Fruit fly (Drosophila melanogaster) whole organism, embryonic: Measurements from ENCODE around the gene CG6739.

Source experiments
- Asciz ChIP-seq: fragments of 200-800 bp; sonication (Bioruptor generic); optimal IDR thresholded peaks from 2 replicates; lab custom pipeline; 2017; ENCODE audit warnings: missing biosample characterization, mild to moderate bottlenecking, missing genetic modification characterization, missing genetic modification reagents
- Atf3 ChIP-seq: fragments of 200-800 bp; sonication (Bioruptor generic); optimal IDR thresholded peaks from 3 replicates; lab custom pipeline; 2016; ENCODE audit warnings: missing biosample characterization, missing genetic modification characterization
- CG10366 ChIP-seq: fragments of 200-800 bp; sonication (Bioruptor generic); IDR thresholded peaks from 2 replicates; pipeline ENCODE4 v1.3.6; 2022; ENCODE audit warnings: missing biosample characterization, missing genetic modification characterization
- CG11093 ChIP-seq: fragments of 200-800 bp; sonication (Bioruptor generic); IDR thresholded peaks from 3 replicates; pipeline ENCODE4 v1.3.6; 2022; ENCODE audit warnings: missing biosample characterization, missing genetic modification characterization
- CG12155 ChIP-seq: fragments of 200-800 bp; sonication (Bioruptor generic); optimal IDR thresholded peaks from 3 replicates; lab custom pipeline; 2016; ENCODE audit warnings: missing biosample characterization, missing genetic modification characterization
- CG12219 ChIP-seq: fragments of 200-800 bp; sonication (Bioruptor generic); optimal IDR thresholded peaks from 3 replicates; lab custom pipeline; 2018; ENCODE audit warnings: missing biosample characterization, mild to moderate bottlenecking, missing genetic modification characterization
- CG12391 ChIP-seq: fragments of 200-800 bp; sonication (Bioruptor generic); optimal IDR thresholded peaks from 3 replicates; lab custom pipeline; 2018; ENCODE audit warnings: missing biosample characterization, mild to moderate bottlenecking, missing genetic modification characterization, moderate library complexity
- CG13424 ChIP-seq: fragments of 200-800 bp; sonication (Bioruptor generic); optimal IDR thresholded peaks from 2 replicates; lab custom pipeline; 2019; ENCODE audit warnings: missing biosample characterization, mild to moderate bottlenecking, missing genetic modification characterization, moderate library complexity
- CG15011 ChIP-seq: fragments of 200-800 bp; sonication (Bioruptor generic); optimal IDR thresholded peaks from 3 replicates; lab custom pipeline; 2018; ENCODE audit warnings: missing biosample characterization, mild to moderate bottlenecking, missing genetic modification characterization
- CG15269 ChIP-seq: fragments of 200-800 bp; sonication (Bioruptor generic); optimal IDR thresholded peaks from 2 replicates; lab custom pipeline; 2018; ENCODE audit warnings: missing biosample characterization, mild to moderate bottlenecking, missing genetic modification characterization, moderate library complexity
- CG1529 ChIP-seq: fragments of 200-800 bp; sonication (Bioruptor generic); optimal IDR thresholded peaks from 3 replicates; lab custom pipeline; 2018; ENCODE audit warnings: missing biosample characterization, missing genetic modification characterization
- CG15514 ChIP-seq: fragments of 200-800 bp; sonication (Bioruptor generic); optimal IDR thresholded peaks from 3 replicates; lab custom pipeline; 2017; ENCODE audit warnings: missing biosample characterization, missing genetic modification characterization, mild to moderate bottlenecking, moderate library complexity, missing genetic modification reagents
- CG2202 ChIP-seq: fragments of 200-800 bp; sonication (Bioruptor generic); optimal IDR thresholded peaks from 2 replicates; lab custom pipeline; 2018; ENCODE audit warnings: missing biosample characterization, mild to moderate bottlenecking, missing genetic modification characterization
- CG2875 ChIP-seq: fragments of 200-800 bp; sonication (Bioruptor generic); optimal IDR thresholded peaks from 2 replicates; lab custom pipeline; 2017; ENCODE audit warnings: missing biosample characterization, mild to moderate bottlenecking, missing genetic modification characterization, missing genetic modification reagents
- CG30020 ChIP-seq: fragments of 200-800 bp; optimal IDR thresholded peaks from 2 replicates; lab custom pipeline; 2019; ENCODE audit warnings: missing biosample characterization, mild to moderate bottlenecking, missing genetic modification characterization, moderate library complexity
- CG33557 ChIP-seq: fragments of 200-800 bp; sonication (Bioruptor generic); optimal IDR thresholded peaks from 2 replicates; lab custom pipeline; 2019; ENCODE audit warnings: missing biosample characterization, mild to moderate bottlenecking, missing genetic modification characterization, moderate library complexity
- CG34422 ChIP-seq: fragments of 200-800 bp; sonication (Bioruptor generic); IDR thresholded peaks from 3 replicates; pipeline ENCODE4 v1.3.6; 2022; ENCODE audit warnings: missing biosample characterization, missing genetic modification characterization
- CG4328 ChIP-seq: fragments of 200-800 bp; sonication (Bioruptor generic); optimal IDR thresholded peaks from 3 replicates; lab custom pipeline; 2017; ENCODE audit warnings: missing biosample characterization, missing genetic modification reagents, missing genetic modification characterization
- CG4424 ChIP-seq: fragments of 200-800 bp; sonication (Bioruptor generic); optimal IDR thresholded peaks from 3 replicates; lab custom pipeline; 2016; ENCODE audit warnings: missing biosample characterization, missing genetic modification characterization
- CG8944 ChIP-seq: fragments of 200-800 bp; sonication (Bioruptor generic); optimal IDR thresholded peaks from 3 replicates; lab custom pipeline; 2016; ENCODE audit warnings: missing biosample characterization, missing genetic modification characterization
- CG9727 ChIP-seq: fragments of 200-800 bp; sonication (Bioruptor generic); optimal IDR thresholded peaks from 3 replicates; lab custom pipeline; 2017; ENCODE audit warnings: missing biosample characterization, mild to moderate bottlenecking, missing genetic modification characterization
- CoRest ChIP-seq: fragments of 200-800 bp; sonication (Bioruptor generic); optimal IDR thresholded peaks from 3 replicates; lab custom pipeline; 2018; ENCODE audit warnings: missing biosample characterization, mild to moderate bottlenecking, missing genetic modification characterization, moderate library complexity
- D19B ChIP-seq: fragments of 200-800 bp; sonication (Bioruptor generic); optimal IDR thresholded peaks from 2 replicates; lab custom pipeline; 2017; ENCODE audit warnings: missing biosample characterization, mild to moderate bottlenecking, missing genetic modification characterization
- Dek ChIP-seq: fragments of 200-800 bp; sonication (Bioruptor generic); optimal IDR thresholded peaks from 3 replicates; lab custom pipeline; 2019; ENCODE audit warnings: missing biosample characterization, mild to moderate bottlenecking, missing genetic modification characterization, moderate library complexity
- Eip74EF ChIP-seq, 2 experiments: fragments of 200-800 bp in 1 of 2; fragments of >200 bp in 1 of 2; sonication (Bioruptor generic) in 1 of 2; optimal IDR thresholded peaks; 2 replicates each; lab custom pipeline; 2017 to 2019; ENCODE audit warnings: missing biosample characterization in 2 of 2, missing genetic modification characterization in 2 of 2, mild to moderate bottlenecking in 1 of 2, moderate library complexity in 1 of 2
- Fer3 ChIP-seq: fragments of 200-800 bp; sonication (Bioruptor generic); optimal IDR thresholded peaks from 2 replicates; lab custom pipeline; 2018; ENCODE audit warnings: missing biosample characterization, mild to moderate bottlenecking, missing genetic modification characterization, moderate library complexity
- GATAe ChIP-seq: fragments of 200-800 bp; sonication (Bioruptor generic); conservative IDR thresholded peaks from 2 replicates; pipeline ENCODE4 v1.3.6; 2022; ENCODE audit warnings: missing biosample characterization, missing genetic modification characterization
- HLH3B ChIP-seq: fragments of 200-800 bp; sonication (Bioruptor generic); IDR thresholded peaks from 2 replicates; pipeline ENCODE4 v1.3.6; 2022; ENCODE audit warnings: missing biosample characterization, missing genetic modification characterization
- HmgD ChIP-seq: fragments of 200-800 bp; sonication (Bioruptor generic); optimal IDR thresholded peaks from 3 replicates; lab custom pipeline; 2016; ENCODE audit warnings: missing biosample characterization, missing genetic modification characterization
- Kr ChIP-seq: fragments of 200-800 bp; sonication (Bioruptor generic); optimal IDR thresholded peaks from 2 replicates; lab custom pipeline; 2017; ENCODE audit warnings: missing biosample characterization, mild to moderate bottlenecking, missing genetic modification characterization
- Lhr ChIP-seq: fragments of 200-800 bp; sonication (Bioruptor generic); optimal IDR thresholded peaks from 3 replicates; lab custom pipeline; 2017; ENCODE audit warnings: mild to moderate bottlenecking, missing biosample characterization, missing genetic modification reagents, missing genetic modification characterization
- Oli ChIP-seq: fragments of 200-800 bp; sonication (Bioruptor generic); optimal IDR thresholded peaks from 2 replicates; lab custom pipeline; 2018; ENCODE audit warnings: missing biosample characterization, mild to moderate bottlenecking, missing genetic modification characterization, moderate library complexity
- Trl ChIP-seq, 3 experiments: fragments of >200 bp in 2 of 3; fragments of 200-800 bp in 1 of 3; sonication (Bioruptor generic) in 1 of 3; optimal IDR thresholded peaks; 2 replicates in 1 of 3; 3 replicates in 2 of 3; lab custom pipeline; 2016 to 2017; ENCODE audit warnings: missing biosample characterization in 1 of 3, missing genetic modification characterization in 1 of 3
- al ChIP-seq: fragments of 200-800 bp; sonication (Bioruptor generic); IDR thresholded peaks from 2 replicates; pipeline ENCODE4 v1.3.6; 2022; ENCODE audit warnings: missing biosample characterization, missing genetic modification characterization
- ap ChIP-seq: fragments of 200-800 bp; sonication (Bioruptor generic); IDR thresholded peaks from 2 replicates; pipeline ENCODE4 v1.3.6; 2022; ENCODE audit warnings: missing biosample characterization, missing genetic modification characterization
- bbx ChIP-seq: fragments of 200-800 bp; sonication (Bioruptor generic); IDR thresholded peaks from 2 replicates; pipeline ENCODE4 v1.3.6; 2022; ENCODE audit warnings: missing biosample characterization, missing genetic modification characterization; ENCODE audit not compliant: partially characterized antibody
- bowl ChIP-seq: fragments of 200-800 bp; sonication (Bioruptor generic); IDR thresholded peaks from 2 replicates; pipeline ENCODE4 v1.3.6; 2022; ENCODE audit warnings: missing biosample characterization, missing genetic modification characterization
- cg ChIP-seq: fragments of 200-800 bp; sonication (Bioruptor generic); optimal IDR thresholded peaks from 3 replicates; lab custom pipeline; 2019; ENCODE audit warnings: missing biosample characterization, mild to moderate bottlenecking, missing genetic modification characterization, moderate library complexity
- dysf ChIP-seq: fragments of 200-800 bp; sonication (Bioruptor generic); IDR thresholded peaks from 3 replicates; pipeline ENCODE4 v1.3.6; 2022; ENCODE audit warnings: missing biosample characterization, missing genetic modification characterization
- h ChIP-seq: fragments of >200 bp; optimal IDR thresholded peaks from 2 replicates; lab custom pipeline; 2017
- hb ChIP-seq: fragments of 200-800 bp; sonication (Bioruptor generic); IDR thresholded peaks from 3 replicates; pipeline ENCODE4 v1.3.6; 2022; ENCODE audit warnings: missing biosample characterization, missing genetic modification characterization; ENCODE audit not compliant: partially characterized antibody
- mld ChIP-seq: fragments of 200-800 bp; sonication (Bioruptor generic); IDR thresholded peaks from 3 replicates; pipeline ENCODE4 v1.3.6; 2022; ENCODE audit warnings: missing biosample characterization, missing genetic modification characterization; ENCODE audit not compliant: partially characterized antibody
- pnt ChIP-seq: fragments of 200-800 bp; sonication (Bioruptor generic); optimal IDR thresholded peaks from 3 replicates; lab custom pipeline; 2016; ENCODE audit warnings: missing biosample characterization, missing genetic modification characterization
- rib ChIP-seq: fragments of 200-800 bp; sonication (Bioruptor generic); IDR thresholded peaks from 2 replicates; pipeline ENCODE4 v1.3.6; 2022; ENCODE audit warnings: missing biosample characterization, missing genetic modification characterization
- salm ChIP-seq: fragments of 200-800 bp; sonication (Bioruptor generic); optimal IDR thresholded peaks from 2 replicates; lab custom pipeline; 2018; ENCODE audit warnings: missing biosample characterization, mild to moderate bottlenecking, missing genetic modification characterization
- sim ChIP-seq: fragments of 200-800 bp; sonication (Bioruptor generic); IDR thresholded peaks from 2 replicates; pipeline ENCODE4 v1.3.6; 2022; ENCODE audit warnings: missing biosample characterization, missing genetic modification characterization
- slp2 ChIP-seq: fragments of 200-800 bp; sonication (Bioruptor generic); optimal IDR thresholded peaks from 2 replicates; lab custom pipeline; 2016; ENCODE audit warnings: missing biosample characterization, missing genetic modification characterization
- so ChIP-seq: fragments of 200-800 bp; sonication (Bioruptor generic); IDR thresholded peaks from 3 replicates; pipeline ENCODE4 v1.3.6; 2022; ENCODE audit warnings: missing biosample characterization, missing genetic modification characterization
- tna ChIP-seq: fragments of 200-800 bp; sonication (Bioruptor generic); IDR thresholded peaks from 2 replicates; pipeline ENCODE4 v1.3.6; 2022; ENCODE audit warnings: missing biosample characterization, missing genetic modification characterization; ENCODE audit not compliant: partially characterized antibody
- zen2 ChIP-seq: fragments of 200-800 bp; sonication (Bioruptor generic); IDR thresholded peaks from 3 replicates; pipeline ENCODE4 v1.3.6; 2022; ENCODE audit warnings: missing biosample characterization, missing genetic modification characterization; ENCODE audit not compliant: partially characterized antibody
- zfh1 ChIP-seq: fragments of 200-800 bp; sonication (Bioruptor generic); IDR thresholded peaks from 3 replicates; pipeline ENCODE4 v1.3.6; 2022; ENCODE audit warnings: missing biosample characterization, missing genetic modification characterization

Gene CG6739

DNA sequence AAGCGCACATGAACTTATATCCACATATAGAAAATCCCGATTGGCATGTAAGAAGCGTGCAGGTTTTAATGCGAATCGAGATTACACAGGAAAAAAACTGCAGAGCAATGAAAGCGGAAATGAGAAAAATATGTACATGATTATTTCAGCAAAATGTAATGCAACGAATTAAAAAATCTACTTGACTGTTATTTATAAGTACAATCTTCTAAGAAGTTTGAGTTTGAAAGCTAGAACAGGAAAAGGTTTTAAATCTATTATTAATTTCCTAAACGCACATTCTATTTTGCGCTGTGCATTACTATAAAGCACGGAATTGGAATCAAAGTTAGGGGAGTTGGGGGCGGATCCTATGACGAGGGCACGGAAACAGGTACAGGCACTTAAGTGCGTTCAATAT, 6.3 kb upstream of the CG6739 start (continued):
- TF ChIP-seq D19B (GFP tag; lab: Kevin White, UChicago) = no peak
- TF ChIP-seq CG12219 (GFP tag; lab: Kevin White, UChicago) = no peak
- no peak for TF ChIP-seq CG1529 (GFP tag; lab: Kevin White, UChicago)
- no peak for TF ChIP-seq so (GFP tag; lab: Robert Waterston, UW)
- TF ChIP-seq HLH3B (GFP tag; lab: Robert Waterston, UW) = no peak
- TF ChIP-seq Dek (tag; lab: Kevin White, UChicago) = no peak
- TF ChIP-seq Eip74EF (GFP tag; optimal IDR thresholded peaks at IDR 0.05; lab: Kevin White, UChicago) = no peak
- TF ChIP-seq sim (GFP tag; lab: Robert Waterston, UW) = no peak
- TF ChIP-seq GATAe = no peak
- TF ChIP-seq Atf3 (GFP tag; lab: Kevin White, UChicago) = no peak
- TF ChIP-seq bbx (GFP tag; lab: Robert Waterston, UW) = no peak
- TF ChIP-seq Trl (optimal IDR thresholded peaks at IDR 0.05; lab: Kevin White, UChicago) = no peak
- no peak for TF ChIP-seq Trl (GFP tag; optimal IDR thresholded peaks at IDR 0.05; lab: Kevin White, UChicago)
- TF ChIP-seq Kr (GFP tag; lab: Kevin White, UChicago) = no peak
- no peak for TF ChIP-seq h (lab: Kevin White, UChicago)
- TF ChIP-seq CG10366 (GFP tag; lab: Robert Waterston, UW) = no peak
- TF ChIP-seq rib (GFP tag; lab: Robert Waterston, UW) = 0 out of 2 replicates have a peak, but pooled peaks have one; percentile 25
- no peak for TF ChIP-seq zen2 (GFP tag; lab: Robert Waterston, UW)
- TF ChIP-seq salm = no peak
- TF ChIP-seq bowl (GFP tag; lab: Robert Waterston, UW) = no peak
- peak; percentile 31 for TF ChIP-seq Oli (tag; lab: Kevin White, UChicago)
- TF ChIP-seq CG4424 (GFP tag; lab: Kevin White, UChicago) = no peak
- TF ChIP-seq CoRest = peak; percentile 33
- TF ChIP-seq hb (GFP tag; lab: Robert Waterston, UW) = no peak
- no peak for TF ChIP-seq Asciz (GFP tag; lab: Kevin White, UChicago)
- TF ChIP-seq CG11093 (GFP tag; lab: Robert Waterston, UW) = no peak
- TF ChIP-seq CG15011 (GFP tag; lab: Kevin White, UChicago) = no peak
- peak; percentile 5 for TF ChIP-seq CG12155 (GFP tag; lab: Kevin White, UChicago)
- no peak for TF ChIP-seq CG30020
- TF ChIP-seq Fer3 (tag; lab: Kevin White, UChicago) = peak; percentile 36
- peak; percentile 19; the same call in 1 of the 3 replicates for TF ChIP-seq zfh1 (GFP tag; lab: Robert Waterston, UW)
- TF ChIP-seq slp2 (GFP tag; lab: Kevin White, UChicago) = no peak
- TF ChIP-seq CG2875 = no peak
- TF ChIP-seq cg = no peak
- peak; percentile 22 for TF ChIP-seq CG9727
- peak; percentile 24 for TF ChIP-seq CG12391 (tag; lab: Kevin White, UChicago)
- TF ChIP-seq CG2202 (tag; lab: Kevin White, UChicago) = no peak
- no peak for TF ChIP-seq CG15514 (GFP tag; lab: Kevin White, UChicago)
- TF ChIP-seq CG15269 (tag; lab: Kevin White, UChicago) = peak; percentile 32
- TF ChIP-seq dysf (GFP tag; lab: Robert Waterston, UW) = peak; percentile 47; the same call in 1 of the 3 replicates
- peak; percentile 46 for TF ChIP-seq al (GFP tag; lab: Robert Waterston, UW)
- no peak for TF ChIP-seq CG33557
- TF ChIP-seq ap (GFP tag; lab: Robert Waterston, UW) = no peak
- TF ChIP-seq tna = no peak
- TF ChIP-seq CG34422 (GFP tag; lab: Robert Waterston, UW) = no peak
- no peak for TF ChIP-seq Lhr (GFP tag; lab: Kevin White, UChicago)
- TF ChIP-seq CG4328 (GFP tag; lab: Kevin White, UChicago) = no peak
- TF ChIP-seq mld (GFP tag; lab: Robert Waterston, UW) = no peak
- TF ChIP-seq CG8944 (GFP tag; lab: Kevin White, UChicago) = no peak
- TF ChIP-seq CG13424 (tag; lab: Kevin White, UChicago) = no peak
- no peak for TF ChIP-seq pnt
- no peak for TF ChIP-seq HmgD (GFP tag; lab: Kevin White, UChicago)
